Worm (Caenorhabditis elegans) whole organism, L2 larva: ENCODE results near the gene sqst-4.

Experiments
- C34F6.9 ChIP-seq: fragments of 150-350 bp; optimal IDR thresholded peaks from 2 replicates; lab custom pipeline; 2014; ENCODE audit warnings: missing biosample characterization, missing genetic modification characterization
- F13H6.1 ChIP-seq: sonication (generic microtip); optimal IDR thresholded peaks from 2 replicates; lab custom pipeline; 2016; ENCODE audit warnings: missing genetic modification characterization, missing compliant biosample characterization
- R02D3.7 ChIP-seq: fragments of 150-350 bp; optimal IDR thresholded peaks from 2 replicates; lab custom pipeline; 2014; ENCODE audit warnings: missing biosample characterization, missing genetic modification characterization
- ZK546.5 ChIP-seq: sonication (generic microtip); optimal IDR thresholded peaks from 2 replicates; lab custom pipeline; 2017; ENCODE audit warnings: missing biosample characterization, missing genetic modification characterization
- alr-1 ChIP-seq: fragments of 150-350 bp; optimal IDR thresholded peaks from 2 replicates; lab custom pipeline; 2014; ENCODE audit warnings: missing biosample characterization, missing genetic modification characterization
- ama-1 ChIP-seq: fragments of 150-350 bp; optimal IDR thresholded peaks from 2 replicates; lab custom pipeline; 2018; ENCODE audit warnings: inconsistent platforms
- ceh-16 ChIP-seq: fragments of 150-350 bp; optimal IDR thresholded peaks from 2 replicates; lab custom pipeline; 2014; ENCODE audit warnings: missing biosample characterization, missing genetic modification characterization
- ceh-82 ChIP-seq: fragments of 150-350 bp; optimal IDR thresholded peaks from 2 replicates; lab custom pipeline; 2014; ENCODE audit warnings: missing biosample characterization, missing genetic modification characterization
- crh-2 ChIP-seq: sonication (generic microtip); optimal IDR thresholded peaks from 2 replicates; lab custom pipeline; 2017; ENCODE audit warnings: missing biosample characterization, missing genetic modification characterization
- dmd-4 ChIP-seq: sonication (generic microtip); optimal IDR thresholded peaks from 2 replicates; lab custom pipeline; 2017; ENCODE audit warnings: missing biosample characterization, missing genetic modification characterization
- egl-27 ChIP-seq: sonication (generic microtip); optimal IDR thresholded peaks from 3 replicates; lab custom pipeline; 2017; ENCODE audit warnings: missing biosample characterization, missing genetic modification reagents, missing genetic modification characterization
- elt-1 ChIP-seq: fragments of 150-350 bp; optimal IDR thresholded peaks from 2 replicates; lab custom pipeline; 2014; ENCODE audit warnings: missing biosample characterization, missing genetic modification characterization
- elt-3 ChIP-seq: sonication (generic microtip); optimal IDR thresholded peaks from 2 replicates; lab custom pipeline; 2017; ENCODE audit warnings: missing biosample characterization, missing genetic modification characterization
- fos-1 ChIP-seq: fragments of 150-350 bp; optimal IDR thresholded peaks from 2 replicates; lab custom pipeline; 2014; ENCODE audit warnings: missing biosample characterization, missing genetic modification characterization
- gmeb-1 ChIP-seq: fragments of 150-350 bp; optimal IDR thresholded peaks from 2 replicates; lab custom pipeline; 2014; ENCODE audit warnings: missing biosample characterization, missing genetic modification characterization
- lin-11 ChIP-seq: fragments of 150-350 bp; sonication (generic microtip); optimal IDR thresholded peaks from 2 replicates; lab custom pipeline; 2014; ENCODE audit warnings: missing biosample characterization, missing genetic modification characterization, inconsistent platforms, mixed read lengths
- lin-13 ChIP-seq: fragments of 150-350 bp; optimal IDR thresholded peaks from 2 replicates; lab custom pipeline; 2014; ENCODE audit warnings: missing biosample characterization, missing genetic modification reagents, missing genetic modification characterization
- lin-39 ChIP-seq: fragments of 150-350 bp; optimal IDR thresholded peaks from 2 replicates; lab custom pipeline; 2014; ENCODE audit warnings: missing biosample characterization, missing genetic modification reagents, missing genetic modification characterization
- mab-5 ChIP-seq: fragments of 150-350 bp; optimal IDR thresholded peaks from 2 replicates; lab custom pipeline; 2014; ENCODE audit warnings: missing biosample characterization, missing genetic modification characterization
- mbf-1 ChIP-seq: sonication (generic microtip); optimal IDR thresholded peaks from 2 replicates; lab custom pipeline; 2017; ENCODE audit warnings: missing biosample characterization, missing genetic modification characterization
- mdl-1 ChIP-seq, 2 experiments: fragments of 150-350 bp in 1 of 2; sonication (generic microtip) in 1 of 2; optimal IDR thresholded peaks; 2 replicates each; lab custom pipeline; 2017; ENCODE audit warnings: missing biosample characterization in 2 of 2, missing genetic modification characterization in 2 of 2
- nhr-11 ChIP-seq: fragments of 150-350 bp; optimal IDR thresholded peaks from 2 replicates; lab custom pipeline; 2014; ENCODE audit warnings: missing biosample characterization, missing genetic modification characterization
- nhr-12 ChIP-seq: fragments of 150-350 bp; optimal IDR thresholded peaks from 2 replicates; lab custom pipeline; 2014; ENCODE audit warnings: missing biosample characterization, missing genetic modification characterization
- nhr-129 ChIP-seq: fragments of 150-350 bp; optimal IDR thresholded peaks from 2 replicates; lab custom pipeline; 2014; ENCODE audit warnings: missing biosample characterization, missing genetic modification characterization
- nhr-21 ChIP-seq: fragments of 150-350 bp; optimal IDR thresholded peaks from 2 replicates; lab custom pipeline; 2014; ENCODE audit warnings: missing biosample characterization, missing genetic modification characterization
- nhr-23 ChIP-seq: fragments of 150-350 bp; optimal IDR thresholded peaks from 2 replicates; lab custom pipeline; 2014; ENCODE audit warnings: missing biosample characterization, missing genetic modification reagents, missing genetic modification characterization
- nhr-237 ChIP-seq: fragments of 150-350 bp; optimal IDR thresholded peaks from 2 replicates; lab custom pipeline; 2014; ENCODE audit warnings: missing biosample characterization, missing genetic modification characterization
- nhr-6 ChIP-seq: fragments of 150-350 bp; optimal IDR thresholded peaks from 2 replicates; lab custom pipeline; 2014; ENCODE audit warnings: missing biosample characterization, missing genetic modification characterization
- peb-1 ChIP-seq: fragments of 150-350 bp; optimal IDR thresholded peaks from 2 replicates; lab custom pipeline; 2014; ENCODE audit warnings: missing biosample characterization, missing genetic modification characterization
- sem-4 ChIP-seq: fragments of 150-350 bp; optimal IDR thresholded peaks from 2 replicates; lab custom pipeline; 2014; ENCODE audit warnings: missing biosample characterization, missing genetic modification reagents, missing genetic modification characterization
- sma-3 ChIP-seq: sonication (generic microtip); optimal IDR thresholded peaks from 2 replicates; lab custom pipeline; 2016; ENCODE audit warnings: missing genetic modification reagents, missing genetic modification characterization, missing compliant biosample characterization
- sma-9 ChIP-seq, 2 experiments: fragments of 150-350 bp in 1 of 2; sonication (generic microtip) in 1 of 2; optimal IDR thresholded peaks; 2 replicates each; lab custom pipeline; 2014 to 2016; ENCODE audit warnings: missing genetic modification characterization in 2 of 2, mild to moderate bottlenecking in 1 of 2, missing biosample characterization in 1 of 2, missing compliant biosample characterization in 1 of 2, missing genetic modification reagents in 1 of 2, moderate library complexity in 1 of 2
- snpc-4 ChIP-seq: fragments of 150-350 bp; optimal IDR thresholded peaks from 2 replicates; lab custom pipeline; 2014; ENCODE audit warnings: missing biosample characterization, missing genetic modification characterization
- unc-39 ChIP-seq: fragments of 150-350 bp; optimal IDR thresholded peaks from 2 replicates; lab custom pipeline; 2014; ENCODE audit warnings: missing biosample characterization, missing genetic modification characterization
- unc-55 ChIP-seq: fragments of 150-350 bp; sonication (generic microtip); optimal IDR thresholded peaks from 3 replicates; lab custom pipeline; 2014; ENCODE audit warnings: missing biosample characterization, missing genetic modification reagents, missing genetic modification characterization
- unc-62 ChIP-seq: fragments of 150-350 bp; optimal IDR thresholded peaks from 2 replicates; lab custom pipeline; 2014; ENCODE audit warnings: missing biosample characterization, missing genetic modification reagents, missing genetic modification characterization
- ztf-1 ChIP-seq: fragments of 200-800 bp; sonication (Bioruptor generic); conservative IDR thresholded peaks from 2 replicates; pipeline ENCODE4 v1.3.6; 2022; ENCODE audit warnings: missing genetic modification characterization, missing compliant biosample characterization
- ztf-11 ChIP-seq: sonication (generic microtip); optimal IDR thresholded peaks from 2 replicates; lab custom pipeline; 2017; ENCODE audit warnings: missing biosample characterization, missing genetic modification characterization
- ztf-4 ChIP-seq: fragments of 150-350 bp; optimal IDR thresholded peaks from 2 replicates; lab custom pipeline; 2014; ENCODE audit warnings: missing biosample characterization, missing genetic modification characterization

sqst-4 gene

DNA sequence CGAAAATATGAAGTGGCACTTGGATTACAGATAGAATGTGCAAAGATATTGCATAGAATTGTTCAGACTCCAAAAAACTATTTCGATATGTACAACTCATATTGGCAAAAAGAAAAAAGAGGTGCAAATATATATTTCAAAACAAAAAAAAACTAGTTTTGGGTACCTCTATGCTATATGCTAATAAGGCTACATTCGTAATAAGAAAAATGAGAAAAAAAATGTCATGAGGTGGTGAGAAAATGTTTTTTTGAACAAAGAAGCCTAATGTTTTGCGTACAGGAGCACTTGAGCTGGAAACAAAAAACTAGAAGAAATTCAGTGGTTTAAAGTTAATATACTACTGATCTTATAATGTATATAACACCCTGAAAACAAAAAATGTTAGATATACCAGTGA lies 27.4 kb upstream of the sqst-4 start, which contains the start of gene srh-142:
srh-142 (minus strand) TSS at position 101 of the 400 bp plus-strand sequence.
- TF ChIP-seq F13H6.1 (tag; lab: Kevin White, UChicago) (no peak), sma-3 (GFP tag; lab: Kevin White, UChicago) (no peak), mdl-1 (tag; optimal IDR thresholded peaks at IDR 0.05; lab: Kevin White, UChicago) (no peak), ztf-11 (tag; lab: Kevin White, UChicago) (no peak), mbf-1 (tag; lab: Kevin White, UChicago) (no peak), nhr-21 (tag; lab: Kevin White, UChicago) (no peak), elt-3 (tag; lab: Kevin White, UChicago) (no peak), ama-1 (lab: Kevin White, UChicago) (no peak), fos-1 (no peak), ZK546.5 (tag; lab: Kevin White, UChicago) (no peak), ztf-1 (GFP tag; lab: Robert Waterston, UW) (no peak), ceh-16 (no peak), crh-2 (no peak), lin-13 (GFP tag; lab: Kevin White, UChicago) (no peak), snpc-4 (tag; lab: Kevin White, UChicago) (no peak), nhr-11 (tag; lab: Kevin White, UChicago) (no peak), ztf-4 (tag; lab: Kevin White, UChicago) (no peak)
- TF ChIP-seq, all 48 proteins: peak for 0

DNA sequence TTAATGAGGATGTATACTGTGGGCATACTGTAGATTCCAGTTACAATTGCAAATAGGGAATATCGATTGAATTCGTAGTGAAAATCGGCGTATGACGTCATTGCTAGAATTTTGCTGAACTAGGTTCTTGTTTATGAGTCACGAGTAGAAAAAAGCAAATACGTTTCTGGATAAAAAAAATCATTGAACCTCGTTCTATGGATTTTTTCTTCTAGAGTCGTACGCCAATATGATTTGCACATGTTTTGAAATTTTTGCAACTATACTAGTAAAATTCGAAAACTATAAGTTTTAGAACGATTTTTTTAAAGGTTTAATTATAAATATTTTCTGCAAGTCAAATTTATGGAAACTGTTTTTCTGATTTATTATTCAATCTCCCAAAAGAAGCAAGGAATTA lies 20.4 kb upstream of the sqst-4 start, which contains the start of gene sru-44:
sru-44 (minus strand) TSS at position 101 of the 400 bp plus-strand sequence.
- no peak for TF ChIP-seq ZK546.5 (tag; lab: Kevin White, UChicago)
- no peak for TF ChIP-seq lin-39 (tag; lab: Kevin White, UChicago)
- TF ChIP-seq egl-27 = no peak
- no peak for TF ChIP-seq unc-39
- TF ChIP-seq nhr-6 (tag; lab: Kevin White, UChicago) = no peak
- TF ChIP-seq unc-55 (GFP tag; lab: Kevin White, UChicago) = no peak
- TF ChIP-seq ztf-4 (tag; lab: Kevin White, UChicago) = no peak
- TF ChIP-seq unc-62 (GFP tag; lab: Kevin White, UChicago) = no peak
- TF ChIP-seq C34F6.9 (tag; lab: Kevin White, UChicago) = no peak
- TF ChIP-seq sma-9 (GFP tag; optimal IDR thresholded peaks at IDR 0.05; lab: Kevin White, UChicago) = no peak
- TF ChIP-seq sma-9 (tag; optimal IDR thresholded peaks at IDR 0.05; lab: Kevin White, UChicago) = no peak
- no peak for TF ChIP-seq ceh-82 (tag; lab: Kevin White, UChicago)
- no peak for TF ChIP-seq ama-1 (lab: Kevin White, UChicago)
- no peak for TF ChIP-seq nhr-23
- no peak for TF ChIP-seq dmd-4 (tag; lab: Kevin White, UChicago)
- TF ChIP-seq lin-11 = no peak

DNA sequence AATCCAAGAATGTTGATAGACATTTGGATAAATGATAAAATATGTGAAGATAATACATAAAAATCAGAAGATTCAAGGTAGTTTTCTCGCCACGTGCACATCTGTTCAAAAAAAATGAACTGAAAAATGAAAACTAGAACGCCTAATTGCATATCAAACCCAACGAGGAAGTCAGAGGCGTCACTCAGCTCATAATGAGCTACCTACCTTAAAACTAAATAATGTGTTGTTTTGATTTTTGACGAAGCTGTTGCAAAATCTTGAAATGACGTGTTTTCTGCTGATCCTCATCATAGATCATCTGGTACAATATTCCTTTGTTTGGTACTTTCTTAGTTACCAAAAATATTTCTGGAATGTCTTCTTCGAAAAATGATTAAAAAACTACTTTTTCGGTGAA lies 17.4 kb upstream of the sqst-4 start, which contains the start of gene srh-138:
srh-138 (minus strand) TSS at position 101 of the 400 bp plus-strand sequence.
- TF ChIP-seq nhr-129 (tag; lab: Kevin White, UChicago) = no peak
- TF ChIP-seq mbf-1 (tag; lab: Kevin White, UChicago) = no peak
- no peak for TF ChIP-seq R02D3.7 (tag; lab: Kevin White, UChicago)
- TF ChIP-seq lin-13 (GFP tag; lab: Kevin White, UChicago) = no peak
- TF ChIP-seq gmeb-1 = no peak
- no peak for TF ChIP-seq nhr-12 (tag; lab: Kevin White, UChicago)
- no peak for TF ChIP-seq ztf-11 (tag; lab: Kevin White, UChicago)
- TF ChIP-seq alr-1 (tag; lab: Kevin White, UChicago) = no peak
- TF ChIP-seq dmd-4 (tag; lab: Kevin White, UChicago) = no peak
- no peak for TF ChIP-seq nhr-237
- no peak for TF ChIP-seq nhr-11 (tag; lab: Kevin White, UChicago)
- TF ChIP-seq sma-3 (GFP tag; lab: Kevin White, UChicago) = no peak
- no peak for TF ChIP-seq nhr-21 (tag; lab: Kevin White, UChicago)
- TF ChIP-seq lin-39 (tag; lab: Kevin White, UChicago) = no peak
- TF ChIP-seq C34F6.9 (tag; lab: Kevin White, UChicago) = no peak
- no peak for TF ChIP-seq unc-62 (GFP tag; lab: Kevin White, UChicago)
- TF ChIP-seq mab-5 (tag; lab: Kevin White, UChicago) = no peak

DNA sequence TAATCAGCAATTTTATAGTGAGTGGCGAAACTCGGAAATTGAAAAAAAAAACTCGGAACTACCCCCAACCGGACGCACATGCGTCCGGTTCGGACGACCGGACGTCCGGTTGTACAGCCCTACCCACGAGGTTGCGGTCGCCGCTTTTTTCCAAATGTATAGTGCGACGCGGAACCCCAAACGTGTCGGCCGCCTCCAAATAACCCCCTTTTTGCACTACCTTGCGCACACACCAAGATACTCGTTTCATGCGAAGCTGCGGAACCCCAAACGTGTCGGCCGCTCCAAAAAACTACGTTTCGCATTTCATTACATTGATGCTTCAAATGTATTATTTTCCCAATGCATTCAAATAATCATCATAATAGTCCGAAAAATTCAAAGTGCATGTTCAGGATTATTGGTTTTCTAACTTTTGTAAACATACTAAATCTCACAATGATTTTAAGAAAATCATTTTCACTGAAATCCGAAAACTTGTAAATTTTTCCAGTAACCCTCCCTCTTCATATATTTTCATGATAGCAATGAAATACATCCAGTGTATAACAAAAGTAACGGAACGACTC lies 16.2 kb upstream of the sqst-4 start, which contains the start of gene srw-35:
srw-35 (plus strand) TSS at position 519 of the 569 bp plus-strand sequence.
- TF ChIP-seq ceh-16 (no peak), dmd-4 (tag; lab: Kevin White, UChicago) (no peak), mab-5 (tag; lab: Kevin White, UChicago) (no peak), elt-1 (tag; lab: Kevin White, UChicago) (no peak), peb-1 (tag; lab: Kevin White, UChicago) (no peak), lin-13 (GFP tag; lab: Kevin White, UChicago) (no peak), alr-1 (tag; lab: Kevin White, UChicago) (no peak), sem-4 (tag; lab: Kevin White, UChicago) (no peak), ztf-11 (tag; lab: Kevin White, UChicago) (no peak)
